Worm (Caenorhabditis elegans) whole organism, young adult: ENCODE measurements around the gene Y54G2A.11.
"Not testable (repeated sequence)": the region's sequence is repeated elsewhere in the genome, so short reads cannot be mapped to it uniquely, and the experiment has no call there.

Experiments used
- ceh-58 ChIP-seq: fragments of 200-800 bp; sonication (Bioruptor generic); IDR thresholded peaks from 2 replicates; pipeline ENCODE4 v1.3.6; 2022; ENCODE audit warnings: missing genetic modification characterization, missing compliant biosample characterization
- egl-44 ChIP-seq: fragments of 200-800 bp; sonication (Bioruptor generic); IDR thresholded peaks from 2 replicates; pipeline ENCODE4 v1.3.6; 2022; ENCODE audit warnings: missing genetic modification reagents, missing genetic modification characterization, missing compliant biosample characterization
- madf-10 ChIP-seq: sonication (generic microtip); optimal IDR thresholded peaks from 2 replicates; lab custom pipeline; 2016; ENCODE audit warnings: mild to moderate bottlenecking, missing genetic modification characterization, missing compliant biosample characterization
- pha-4 ChIP-seq: fragments of 150-350 bp; sonication (generic microtip); optimal IDR thresholded peaks from 2 replicates; lab custom pipeline; 2014; ENCODE audit warnings: missing biosample characterization, missing genetic modification reagents, missing genetic modification characterization
- snpc-4 ChIP-seq, 5 experiments: fragments of 150-350 bp in 1 of 5; sonication (generic microtip) in 4 of 5; optimal IDR thresholded peaks; 2 replicates each; lab custom pipeline; 2014 to 2018; ENCODE audit warnings: missing genetic modification characterization in 5 of 5, missing biosample characterization in 3 of 5, antibody characterized with exemption in 2 of 5, mild to moderate bottlenecking in 2 of 5, missing compliant biosample characterization in 2 of 5, missing genotype in 2 of 5, moderate library complexity in 2 of 5, missing genetic modification reagents in 1 of 5

DNA sequence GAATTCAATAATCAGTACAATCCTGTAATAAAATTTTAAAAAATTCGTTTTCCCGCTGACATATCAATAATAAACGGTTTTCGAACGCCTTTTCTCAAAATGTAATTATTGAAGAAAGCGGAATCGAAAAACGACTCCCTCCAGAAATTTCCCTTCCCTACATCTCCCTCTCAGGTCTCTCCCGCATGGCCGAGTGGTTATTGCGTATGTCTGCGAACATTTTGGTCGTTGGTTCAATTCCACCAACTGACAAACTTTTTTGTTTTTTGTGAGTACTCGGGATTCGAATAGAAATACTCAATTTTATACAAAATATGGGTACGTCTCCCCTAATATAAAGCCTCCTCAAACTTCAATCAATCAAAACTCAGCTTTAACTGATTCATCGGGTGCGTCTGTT lies 31.6 kb downstream of the Y54G2A.11 start:
- TF ChIP-seq snpc-4 (GFP tag; optimal IDR thresholded peaks at IDR 0.05; lab: Kevin White, UChicago); snpc-4 (tag; optimal IDR thresholded peaks at IDR 0.05; lab: Kevin White, UChicago); madf-10 (tag; lab: Kevin White, UChicago); pha-4: not testable (repeated sequence)
- TF ChIP-seq ceh-58 (0 out of 2 replicates have a peak, but pooled peaks have one; percentile 53), egl-44 (GFP tag; lab: Robert Waterston, UW) (peak; percentile 92)
